Worm (Caenorhabditis elegans): ENCODE measurements around the gene gfi-3.

The gfi-3 gene

ce11 chrX:14534117-14534516 lies 53.7 kb downstream of the gfi-3 start, which contains the start of gene T24C2.5:
TSS of gene T24C2.5 (plus strand) at chrX:14534417.
- TF ChIP-seq F26F4.8 (GFP tag; conservative IDR thresholded peaks at IDR 0.05) (no peak), hlh-30 (tag; optimal IDR thresholded peaks at IDR 0.05; ENCODE audit: insufficient read depth) (peak; percentile 7)

Measured in whole organism, L4 larva.